Fruit fly (Drosophila melanogaster) Kc167 (cell line): ENCODE measurements around the gene CG43082.

ENCODE experiments used
- Myc ChIP-seq: fragments of >200 bp; optimal IDR thresholded peaks from 2 replicates; lab custom pipeline; 2017; ENCODE audit warnings: missing external identifiers
- Sin3A ChIP-seq: fragments of >200 bp; optimal IDR thresholded peaks from 2 replicates; lab custom pipeline; 2018; ENCODE audit warnings: missing external identifiers
- h ChIP-seq: fragments of >200 bp; optimal IDR thresholded peaks from 3 replicates; lab custom pipeline; 2018; ENCODE audit warnings: missing external identifiers
- insv ChIP-seq: fragments of >200 bp; optimal IDR thresholded peaks from 3 replicates; lab custom pipeline; 2018; ENCODE audit warnings: missing external identifiers
- psq ChIP-seq: fragments of >200 bp; optimal IDR thresholded peaks from 2 replicates; lab custom pipeline; 2017; ENCODE audit warnings: missing external identifiers

- no peak for TF ChIP-seq h (lab: Kevin White, UChicago)
- TF ChIP-seq insv (lab: Kevin White, UChicago): no peak
- TF ChIP-seq psq (lab: Kevin White, UChicago): no peak
- no peak for TF ChIP-seq Myc (lab: Kevin White, UChicago)
- no peak for TF ChIP-seq Sin3A
Observed at dm6 chr3L:15684017-15684416, 22.4 kb downstream of the CG43082 start.
